Fruit fly (Drosophila melanogaster) whole organism, embryonic: ENCODE measurements around the gene CG9395.

Experiments
- CG10462 ChIP-seq: fragments of 200-800 bp; sonication (Bioruptor generic); optimal IDR thresholded peaks from 2 replicates; lab custom pipeline; 2016; ENCODE audit warnings: missing biosample characterization, missing genetic modification characterization
- CG11093 ChIP-seq: fragments of 200-800 bp; sonication (Bioruptor generic); IDR thresholded peaks from 3 replicates; pipeline ENCODE4 v1.3.6; 2022; ENCODE audit warnings: missing biosample characterization, missing genetic modification characterization
- CG11723 ChIP-seq: fragments of 200-800 bp; sonication (Bioruptor generic); optimal IDR thresholded peaks from 2 replicates; lab custom pipeline; 2017; ENCODE audit warnings: missing biosample characterization, mild to moderate bottlenecking, missing genetic modification characterization
- CG12071 ChIP-seq: fragments of 200-800 bp; sonication (Bioruptor generic); optimal IDR thresholded peaks from 3 replicates; lab custom pipeline; 2018; ENCODE audit warnings: missing biosample characterization, mild to moderate bottlenecking, missing genetic modification characterization
- CG12219 ChIP-seq: fragments of 200-800 bp; sonication (Bioruptor generic); optimal IDR thresholded peaks from 3 replicates; lab custom pipeline; 2018; ENCODE audit warnings: missing biosample characterization, mild to moderate bottlenecking, missing genetic modification characterization
- CG13775 ChIP-seq: fragments of 200-800 bp; sonication (Bioruptor generic); optimal IDR thresholded peaks from 3 replicates; lab custom pipeline; 2017; ENCODE audit warnings: missing biosample characterization, mild to moderate bottlenecking, missing genetic modification characterization
- CG13894 ChIP-seq: fragments of 200-800 bp; sonication (Bioruptor generic); optimal IDR thresholded peaks from 3 replicates; lab custom pipeline; 2018; ENCODE audit warnings: missing biosample characterization, mild to moderate bottlenecking, missing genetic modification characterization, moderate library complexity
- CG15011 ChIP-seq: fragments of 200-800 bp; sonication (Bioruptor generic); optimal IDR thresholded peaks from 3 replicates; lab custom pipeline; 2018; ENCODE audit warnings: missing biosample characterization, mild to moderate bottlenecking, missing genetic modification characterization
- CG1529 ChIP-seq: fragments of 200-800 bp; sonication (Bioruptor generic); optimal IDR thresholded peaks from 3 replicates; lab custom pipeline; 2018; ENCODE audit warnings: missing biosample characterization, missing genetic modification characterization
- CG16813 ChIP-seq: fragments of 200-800 bp; sonication (Bioruptor generic); IDR thresholded peaks from 3 replicates; pipeline ENCODE4 v1.3.6; 2022; ENCODE audit warnings: missing biosample characterization, missing genetic modification characterization; ENCODE audit not compliant: partially characterized antibody
- CG17186 ChIP-seq: fragments of 200-800 bp; sonication (Bioruptor generic); optimal IDR thresholded peaks from 3 replicates; lab custom pipeline; 2017; ENCODE audit warnings: missing biosample characterization, missing genetic modification reagents, missing genetic modification characterization
- CG18262 ChIP-seq: fragments of 200-800 bp; optimal IDR thresholded peaks from 3 replicates; lab custom pipeline; 2019; ENCODE audit warnings: missing biosample characterization, mild to moderate bottlenecking, missing genetic modification characterization, moderate library complexity
- CG2712 ChIP-seq: fragments of 200-800 bp; optimal IDR thresholded peaks from 3 replicates; lab custom pipeline; 2019; ENCODE audit warnings: missing biosample characterization, mild to moderate bottlenecking, missing genetic modification characterization, moderate library complexity
- CG30020 ChIP-seq: fragments of 200-800 bp; optimal IDR thresholded peaks from 2 replicates; lab custom pipeline; 2019; ENCODE audit warnings: missing biosample characterization, mild to moderate bottlenecking, missing genetic modification characterization, moderate library complexity
- CG30431 ChIP-seq: fragments of 200-800 bp; sonication (Bioruptor generic); optimal IDR thresholded peaks from 2 replicates; lab custom pipeline; 2017; ENCODE audit warnings: missing biosample characterization, missing genetic modification characterization
- CG31224 ChIP-seq: fragments of 200-800 bp; sonication (Bioruptor generic); IDR thresholded peaks from 2 replicates; pipeline ENCODE4 v1.3.6; 2022; ENCODE audit warnings: missing biosample characterization, missing genetic modification characterization
- CG32772 ChIP-seq: fragments of 200-800 bp; sonication (Bioruptor generic); IDR thresholded peaks from 2 replicates; pipeline ENCODE4 v1.3.6; 2022; ENCODE audit warnings: missing biosample characterization, missing genetic modification characterization
- CG4707 ChIP-seq: fragments of 200-800 bp; sonication (Bioruptor generic); optimal IDR thresholded peaks from 2 replicates; lab custom pipeline; 2018; ENCODE audit warnings: missing biosample characterization, mild to moderate bottlenecking, missing genetic modification characterization, moderate library complexity
- CG5953 ChIP-seq: fragments of 200-800 bp; sonication (Bioruptor generic); IDR thresholded peaks from 2 replicates; pipeline ENCODE4 v1.3.6; 2022; ENCODE audit warnings: missing biosample characterization, missing genetic modification characterization
- CG6683 ChIP-seq: fragments of 200-800 bp; sonication (Bioruptor generic); optimal IDR thresholded peaks from 2 replicates; lab custom pipeline; 2017; ENCODE audit warnings: missing biosample characterization, mild to moderate bottlenecking, missing genetic modification characterization, missing genetic modification reagents
- CG7271 ChIP-seq: fragments of 200-800 bp; sonication (Bioruptor generic); optimal IDR thresholded peaks from 2 replicates; lab custom pipeline; 2018; ENCODE audit warnings: missing biosample characterization, mild to moderate bottlenecking, missing genetic modification characterization, moderate library complexity
- CG9609 ChIP-seq: fragments of 200-800 bp; sonication (Bioruptor generic); optimal IDR thresholded peaks from 3 replicates; lab custom pipeline; 2016; ENCODE audit warnings: missing biosample characterization, missing genetic modification characterization
- CG9727 ChIP-seq: fragments of 200-800 bp; sonication (Bioruptor generic); optimal IDR thresholded peaks from 3 replicates; lab custom pipeline; 2017; ENCODE audit warnings: missing biosample characterization, mild to moderate bottlenecking, missing genetic modification characterization
- CG9797 ChIP-seq: fragments of 200-800 bp; sonication (Bioruptor generic); optimal IDR thresholded peaks from 3 replicates; lab custom pipeline; 2018; ENCODE audit warnings: missing biosample characterization, mild to moderate bottlenecking, missing genetic modification characterization
- Camta ChIP-seq: fragments of 200-800 bp; sonication (Bioruptor generic); optimal IDR thresholded peaks from 2 replicates; lab custom pipeline; 2016; ENCODE audit warnings: missing biosample characterization, missing genetic modification characterization
- Dbx ChIP-seq: fragments of 200-800 bp; sonication (Bioruptor generic); IDR thresholded peaks from 3 replicates; pipeline ENCODE4 v1.3.6; 2022; ENCODE audit warnings: missing biosample characterization, missing genetic modification characterization
- Drgx ChIP-seq: fragments of 200-800 bp; sonication (Bioruptor generic); IDR thresholded peaks from 2 replicates; pipeline ENCODE4 v1.3.6; 2022; ENCODE audit warnings: missing biosample characterization, missing genetic modification characterization
- Fer1 ChIP-seq: fragments of 200-800 bp; sonication (Bioruptor generic); optimal IDR thresholded peaks from 2 replicates; lab custom pipeline; 2017; ENCODE audit warnings: missing biosample characterization, mild to moderate bottlenecking, missing genetic modification characterization
- Gsc ChIP-seq: fragments of 200-800 bp; sonication (Bioruptor generic); IDR thresholded peaks from 2 replicates; pipeline ENCODE4 v1.3.6; 2022; ENCODE audit warnings: missing biosample characterization, missing genetic modification characterization
- Hmr ChIP-seq: fragments of 200-800 bp; sonication (Bioruptor generic); optimal IDR thresholded peaks from 3 replicates; lab custom pipeline; 2017; ENCODE audit warnings: mild to moderate bottlenecking, missing biosample characterization, missing genetic modification reagents, missing genetic modification characterization
- Lhr ChIP-seq: fragments of 200-800 bp; sonication (Bioruptor generic); optimal IDR thresholded peaks from 3 replicates; lab custom pipeline; 2017; ENCODE audit warnings: mild to moderate bottlenecking, missing biosample characterization, missing genetic modification reagents, missing genetic modification characterization
- Lim3 ChIP-seq: fragments of 200-800 bp; sonication (Bioruptor generic); IDR thresholded peaks from 2 replicates; pipeline ENCODE4 v1.3.6; 2022; ENCODE audit warnings: missing biosample characterization, missing genetic modification characterization
- NfI ChIP-seq: fragments of 200-800 bp; sonication (Bioruptor generic); optimal IDR thresholded peaks from 3 replicates; lab custom pipeline; 2018; ENCODE audit warnings: missing biosample characterization, mild to moderate bottlenecking, missing genetic modification characterization, moderate library complexity
- Pdp1 ChIP-seq, 2 experiments: fragments of 200-800 bp; sonication (Bioruptor generic); optimal IDR thresholded peaks; 3 replicates each; lab custom pipeline; 2016; ENCODE audit warnings: missing biosample characterization in 2 of 2, missing genetic modification characterization in 2 of 2, mild to moderate bottlenecking in 1 of 2, moderate library complexity in 1 of 2
- ase ChIP-seq: fragments of 200-800 bp; sonication (Bioruptor generic); IDR thresholded peaks from 3 replicates; pipeline ENCODE4 v1.3.6; 2022; ENCODE audit warnings: missing biosample characterization, missing genetic modification characterization
- bbx ChIP-seq: fragments of 200-800 bp; sonication (Bioruptor generic); IDR thresholded peaks from 2 replicates; pipeline ENCODE4 v1.3.6; 2022; ENCODE audit warnings: missing biosample characterization, missing genetic modification characterization; ENCODE audit not compliant: partially characterized antibody
- btn ChIP-seq: fragments of 200-800 bp; sonication (Bioruptor generic); optimal IDR thresholded peaks from 2 replicates; lab custom pipeline; 2016; ENCODE audit warnings: missing biosample characterization, missing genetic modification characterization
- dimm ChIP-seq: fragments of 200-800 bp; sonication (Bioruptor generic); IDR thresholded peaks from 2 replicates; pipeline ENCODE4 v1.3.6; 2022; ENCODE audit warnings: missing biosample characterization, missing genetic modification characterization
- dmrt99B ChIP-seq: fragments of 200-800 bp; sonication (Bioruptor generic); optimal IDR thresholded peaks from 2 replicates; lab custom pipeline; 2018; ENCODE audit warnings: missing biosample characterization, mild to moderate bottlenecking, missing genetic modification characterization, moderate library complexity
- gcm ChIP-seq: fragments of 200-800 bp; sonication (Bioruptor generic); optimal IDR thresholded peaks from 2 replicates; lab custom pipeline; 2019; ENCODE audit warnings: missing biosample characterization, mild to moderate bottlenecking, missing genetic modification characterization, moderate library complexity
- grau ChIP-seq: fragments of 200-800 bp; optimal IDR thresholded peaks from 3 replicates; lab custom pipeline; 2019; ENCODE audit warnings: missing biosample characterization, mild to moderate bottlenecking, missing genetic modification characterization, moderate library complexity
- pan ChIP-seq, 4 experiments: fragments of >200 bp in 3 of 4; fragments of 200-800 bp in 1 of 4; sonication (Bioruptor generic) in 1 of 4; optimal IDR thresholded peaks in 3 of 4; IDR thresholded peaks in 1 of 4; 2 replicates each; pipeline versions ENCODE4 v1.3.6 to Lab custom; 2017 to 2022; ENCODE audit warnings: missing biosample characterization in 2 of 4, missing genetic modification characterization in 2 of 4, mixed read lengths in 1 of 4
- pho ChIP-seq: fragments of 200-800 bp; sonication (Bioruptor generic); optimal IDR thresholded peaks from 2 replicates; lab custom pipeline; 2016; ENCODE audit warnings: missing biosample characterization, missing genetic modification characterization
- sc ChIP-seq, 3 experiments: fragments of >200 bp in 2 of 3; fragments of 200-800 bp in 1 of 3; sonication (Bioruptor generic) in 1 of 3; optimal IDR thresholded peaks; 2 replicates in 2 of 3; 3 replicates in 1 of 3; lab custom pipeline; 2017; ENCODE audit warnings: mild to moderate bottlenecking in 1 of 3, missing biosample characterization in 1 of 3, missing genetic modification characterization in 1 of 3, missing genetic modification reagents in 1 of 3
- sim ChIP-seq: fragments of 200-800 bp; sonication (Bioruptor generic); IDR thresholded peaks from 2 replicates; pipeline ENCODE4 v1.3.6; 2022; ENCODE audit warnings: missing biosample characterization, missing genetic modification characterization
- so ChIP-seq: fragments of 200-800 bp; sonication (Bioruptor generic); IDR thresholded peaks from 3 replicates; pipeline ENCODE4 v1.3.6; 2022; ENCODE audit warnings: missing biosample characterization, missing genetic modification characterization
- stc ChIP-seq: fragments of 200-800 bp; sonication (Bioruptor generic); IDR thresholded peaks from 2 replicates; pipeline ENCODE4 v1.3.6; 2022; ENCODE audit warnings: missing biosample characterization, missing genetic modification characterization
- stwl ChIP-seq: fragments of 200-800 bp; sonication (Bioruptor generic); optimal IDR thresholded peaks from 3 replicates; lab custom pipeline; 2018; ENCODE audit warnings: missing biosample characterization, mild to moderate bottlenecking, missing genetic modification characterization, moderate library complexity
- twi ChIP-seq: fragments of 200-800 bp; optimal IDR thresholded peaks from 2 replicates; lab custom pipeline; 2019; ENCODE audit warnings: missing biosample characterization, mild to moderate bottlenecking, missing genetic modification characterization, moderate library complexity

CG9395 gene

DNA sequence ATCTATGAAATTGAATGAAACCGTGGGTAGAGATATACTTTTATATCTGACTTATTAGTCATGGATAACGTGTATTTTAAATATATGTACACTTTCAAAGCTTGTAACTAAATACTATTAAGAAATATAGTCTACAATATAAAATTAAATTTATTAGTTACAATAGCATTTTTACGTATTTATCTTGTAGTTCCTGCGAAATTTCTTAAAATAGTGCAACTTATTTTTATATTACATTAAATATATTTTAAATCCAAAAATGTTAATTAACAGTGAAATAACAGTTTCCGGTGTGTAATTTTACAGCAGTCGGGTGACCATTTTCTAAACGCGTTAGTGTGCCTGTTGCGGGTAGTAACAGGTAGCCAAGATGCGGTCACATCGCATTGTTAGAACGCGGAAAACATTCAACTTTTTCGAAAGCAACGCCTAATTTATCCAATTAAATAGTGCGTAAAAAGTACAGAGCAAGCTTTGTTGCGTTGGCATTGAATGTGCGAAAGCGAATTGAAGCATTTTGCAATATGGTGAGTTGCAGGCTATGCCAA, 43.8 kb upstream of the CG9395 start, which contains the start of the genes CG10859 and CG7110 (continued):
- TF ChIP-seq Drgx (GFP tag; lab: Robert Waterston, UW): no peak
- TF ChIP-seq dmrt99B (tag; lab: Kevin White, UChicago): peak; percentile 38
- peak; percentile 42 for TF ChIP-seq CG12071 (GFP tag; lab: Kevin White, UChicago)
- peak; percentile 87 for TF ChIP-seq stwl (tag; lab: Kevin White, UChicago)
- TF ChIP-seq gcm (GFP tag; lab: Kevin White, UChicago): peak; percentile 9
- TF ChIP-seq CG7271 (tag; lab: Kevin White, UChicago): peak; percentile 46
- peak; percentile 78 for TF ChIP-seq NfI (GFP tag; lab: Kevin White, UChicago)
- no peak for TF ChIP-seq sim (GFP tag; lab: Robert Waterston, UW)
- no peak for TF ChIP-seq btn (GFP tag; lab: Kevin White, UChicago)
- no peak for TF ChIP-seq Lim3 (GFP tag; lab: Robert Waterston, UW)
- TF ChIP-seq Dbx (GFP tag; lab: Robert Waterston, UW): no peak
- TF ChIP-seq Camta (GFP tag; lab: Kevin White, UChicago): no peak
- TF ChIP-seq CG18262 (tag; lab: Kevin White, UChicago): peak; percentile 32
- TF ChIP-seq CG31224 (GFP tag; lab: Robert Waterston, UW): no peak
- TF ChIP-seq CG9609 (GFP tag; lab: Kevin White, UChicago): no peak
- TF ChIP-seq CG10462 (GFP tag; lab: Kevin White, UChicago): no peak
- no peak for TF ChIP-seq CG11093 (GFP tag; lab: Robert Waterston, UW)
- no peak for TF ChIP-seq sc (optimal IDR thresholded peaks at IDR 0.05; lab: Kevin White, UChicago)
- peak; percentile 7 for TF ChIP-seq sc (GFP tag; optimal IDR thresholded peaks at IDR 0.05; lab: Kevin White, UChicago)
- no peak for TF ChIP-seq Gsc (GFP tag; lab: Robert Waterston, UW)
- no peak for TF ChIP-seq CG32772
- TF ChIP-seq Pdp1 (GFP tag; optimal IDR thresholded peaks at IDR 0.05; lab: Kevin White, UChicago): peak in 1 of 2 experiments; percentile 27
- no peak for TF ChIP-seq so (GFP tag; lab: Robert Waterston, UW)
- peak; percentile 66 for TF ChIP-seq CG13775 (GFP tag; lab: Kevin White, UChicago)
- TF ChIP-seq ase: no peak; the same call in 2 of the 3 replicates
- no peak for TF ChIP-seq CG30431 (GFP tag; lab: Kevin White, UChicago)
- peak; percentile 66 for TF ChIP-seq Hmr (GFP tag; lab: Kevin White, UChicago)
- peak; percentile 53 for TF ChIP-seq CG6683 (GFP tag; lab: Kevin White, UChicago)
- no peak for TF ChIP-seq bbx (GFP tag; lab: Robert Waterston, UW)
- peak; percentile 3 for TF ChIP-seq CG1529 (GFP tag; lab: Kevin White, UChicago)
- no peak for TF ChIP-seq pan (optimal IDR thresholded peaks at IDR 0.05; lab: Kevin White, UChicago)
- TF ChIP-seq pan (GFP tag; optimal IDR thresholded peaks at IDR 0.05 in 1 of 2, IDR thresholded peaks at IDR 0.05 in 1 of 2): peak in 1 of 2 experiments; percentile 10
- peak; percentile 50 for TF ChIP-seq Lhr (GFP tag; lab: Kevin White, UChicago)
- TF ChIP-seq grau (tag; lab: Kevin White, UChicago): peak; percentile 51
- TF ChIP-seq CG9797 (GFP tag; lab: Kevin White, UChicago): peak; percentile 77
- peak; percentile 77 for TF ChIP-seq Fer1 (GFP tag; lab: Kevin White, UChicago)
- peak; percentile 52 for TF ChIP-seq CG2712 (tag; lab: Kevin White, UChicago)
- TF ChIP-seq CG9727 (GFP tag; lab: Kevin White, UChicago): peak; percentile 61
- no peak for TF ChIP-seq stc (GFP tag; lab: Robert Waterston, UW)
- TF ChIP-seq CG11723 (GFP tag; lab: Kevin White, UChicago): peak; percentile 29
- no peak for TF ChIP-seq pho (GFP tag; lab: Kevin White, UChicago)
- TF ChIP-seq dimm (GFP tag; lab: Robert Waterston, UW): no peak
- TF ChIP-seq CG12219: peak; percentile 1
- TF ChIP-seq CG16813 (GFP tag; lab: Robert Waterston, UW): no peak
- peak; percentile 2 for TF ChIP-seq CG15011 (GFP tag; lab: Kevin White, UChicago)
- peak; percentile 33 for TF ChIP-seq twi (tag; lab: Kevin White, UChicago)
- TF ChIP-seq CG4707 (GFP tag; lab: Kevin White, UChicago): peak; percentile 43
- TF ChIP-seq CG13894 (tag; lab: Kevin White, UChicago): peak; percentile 7
- TF ChIP-seq CG5953 (GFP tag; lab: Robert Waterston, UW): no peak
- TF ChIP-seq CG17186: peak; percentile 99
- peak; percentile 33 for TF ChIP-seq CG30020 (tag; lab: Kevin White, UChicago)
